Fruit fly (Drosophila melanogaster) whole organism, wandering third instar larva: ENCODE results near the gene CG13806.

Experiments used
- CG32264 ChIP-seq: fragments of 200-800 bp; sonication (Bioruptor generic); optimal IDR thresholded peaks from 2 replicates; lab custom pipeline; 2016; ENCODE audit warnings: missing biosample characterization, missing genetic modification characterization
- CrebA ChIP-seq: fragments of 200-800 bp; sonication (Bioruptor generic); optimal IDR thresholded peaks from 2 replicates; lab custom pipeline; 2016; ENCODE audit warnings: missing biosample characterization, mild to moderate bottlenecking, missing genetic modification characterization, borderline replicate concordance
- Dfd ChIP-seq: fragments of >200 bp; optimal IDR thresholded peaks from 2 replicates; lab custom pipeline; 2017; ENCODE audit warnings: missing biosample characterization, missing genetic modification characterization
- Dif ChIP-seq: fragments of 200-275, 200-300 bp; sonication (Bioruptor generic); optimal IDR thresholded peaks from 2 replicates; lab custom pipeline; 2018; ENCODE audit warnings: missing biosample characterization, missing genetic modification characterization; ENCODE audit not compliant: partially characterized antibody
- HLH106 ChIP-seq: fragments of 200-800 bp; optimal IDR thresholded peaks from 3 replicates; lab custom pipeline; 2019; ENCODE audit warnings: missing biosample characterization, mild to moderate bottlenecking, missing genetic modification characterization, moderate library complexity
- Hr78 ChIP-seq: fragments of >200 bp; optimal IDR thresholded peaks from 2 replicates; lab custom pipeline; 2017; ENCODE audit warnings: missing biosample characterization, missing genetic modification characterization
- Hr83 ChIP-seq: fragments of 200-300 bp; sonication (Bioruptor generic); optimal IDR thresholded peaks from 2 replicates; lab custom pipeline; 2016; ENCODE audit warnings: missing biosample characterization, mild to moderate bottlenecking, missing genetic modification characterization, moderate library complexity; ENCODE audit not compliant: poor library complexity, severe bottlenecking
- Myc ChIP-seq: fragments of >200 bp; optimal IDR thresholded peaks from 2 replicates; lab custom pipeline; 2017
- N ChIP-seq: fragments of >200 bp; optimal IDR thresholded peaks from 2 replicates; lab custom pipeline; 2018; ENCODE audit warnings: missing biosample characterization, missing external identifiers, missing genetic modification characterization
- Rel ChIP-seq, 2 experiments: fragments of 200-800 bp; sonication (Bioruptor generic) in 1 of 2; optimal IDR thresholded peaks; 2 replicates in 1 of 2; 3 replicates in 1 of 2; lab custom pipeline; 2016 to 2019; ENCODE audit warnings: mild to moderate bottlenecking in 2 of 2, missing biosample characterization in 2 of 2, missing genetic modification characterization in 2 of 2, moderate library complexity in 1 of 2
- Sp1 ChIP-seq: fragments of 200-800 bp; sonication (Bioruptor generic); optimal IDR thresholded peaks from 3 replicates; lab custom pipeline; 2019; ENCODE audit warnings: missing biosample characterization, mild to moderate bottlenecking, missing genetic modification characterization, moderate library complexity
- br ChIP-seq: fragments of 200-800 bp; sonication (Bioruptor generic); optimal IDR thresholded peaks from 2 replicates; lab custom pipeline; 2016; ENCODE audit warnings: missing biosample characterization, missing genetic modification characterization
- brk ChIP-seq: fragments of 200-800 bp; sonication (Bioruptor generic); optimal IDR thresholded peaks from 2 replicates; lab custom pipeline; 2016; ENCODE audit warnings: missing biosample characterization, mild to moderate bottlenecking, missing genetic modification characterization
- dl ChIP-seq, 2 experiments: fragments of 175-275, 200-275 bp in 1 of 2; fragments of 200-275 bp in 1 of 2; sonication (Bioruptor generic); optimal IDR thresholded peaks; lab custom pipeline; 2018; ENCODE audit warnings: mild to moderate bottlenecking in 2 of 2, missing biosample characterization in 2 of 2, missing genetic modification characterization in 2 of 2, moderate library complexity in 2 of 2; ENCODE audit not compliant: partially characterized antibody in 2 of 2, insufficient read depth in 1 of 2
- dmrt93B ChIP-seq: fragments of 200-800 bp; sonication (Bioruptor generic); optimal IDR thresholded peaks from 2 replicates; lab custom pipeline; 2018; ENCODE audit warnings: missing biosample characterization, mild to moderate bottlenecking, missing genetic modification characterization
- dsf ChIP-seq: sonication (Bioruptor generic); optimal IDR thresholded peaks from 2 replicates; lab custom pipeline; 2016; ENCODE audit warnings: missing biosample characterization, missing genetic modification characterization, borderline replicate concordance
- foxo ChIP-seq, 2 experiments: fragments of 200-800 bp; sonication (Bioruptor generic); optimal IDR thresholded peaks; 2 replicates in 1 of 2; 3 replicates in 1 of 2; lab custom pipeline; 2016 to 2017; ENCODE audit warnings: missing biosample characterization in 2 of 2, missing genetic modification characterization in 2 of 2
- fru ChIP-seq: fragments of 200-800 bp; sonication (Bioruptor generic); optimal IDR thresholded peaks from 3 replicates; lab custom pipeline; 2016; ENCODE audit warnings: missing biosample characterization, mild to moderate bottlenecking, missing genetic modification characterization
- h ChIP-seq: fragments of 200-800 bp; sonication (Bioruptor generic); optimal IDR thresholded peaks from 3 replicates; lab custom pipeline; 2016; ENCODE audit warnings: missing biosample characterization, mild to moderate bottlenecking, missing genetic modification characterization
- psq ChIP-seq: fragments of 200-800 bp; sonication (Bioruptor generic); optimal IDR thresholded peaks from 3 replicates; lab custom pipeline; 2017; ENCODE audit warnings: missing biosample characterization, mild to moderate bottlenecking, missing genetic modification characterization, moderate library complexity
- rgr ChIP-seq: fragments of 200-800 bp; sonication (Bioruptor generic); optimal IDR thresholded peaks from 3 replicates; lab custom pipeline; 2016; ENCODE audit warnings: missing biosample characterization, mild to moderate bottlenecking, missing genetic modification characterization
- sage ChIP-seq: fragments of 200-800 bp; sonication (Bioruptor generic); optimal IDR thresholded peaks from 2 replicates; lab custom pipeline; 2016; ENCODE audit warnings: missing biosample characterization, mild to moderate bottlenecking, missing genetic modification characterization
- sv ChIP-seq: fragments of 200-800 bp; sonication (Bioruptor generic); optimal IDR thresholded peaks from 3 replicates; lab custom pipeline; 2016; ENCODE audit warnings: missing biosample characterization, missing genetic modification characterization
- tai ChIP-seq: sonication (Bioruptor generic); optimal IDR thresholded peaks from 2 replicates; lab custom pipeline; 2016; ENCODE audit warnings: missing biosample characterization, missing genetic modification characterization
- usp ChIP-seq: fragments of >200 bp; optimal IDR thresholded peaks from 2 replicates; lab custom pipeline; 2017; ENCODE audit warnings: missing biosample characterization, missing genetic modification characterization

CG13806 gene

DNA sequence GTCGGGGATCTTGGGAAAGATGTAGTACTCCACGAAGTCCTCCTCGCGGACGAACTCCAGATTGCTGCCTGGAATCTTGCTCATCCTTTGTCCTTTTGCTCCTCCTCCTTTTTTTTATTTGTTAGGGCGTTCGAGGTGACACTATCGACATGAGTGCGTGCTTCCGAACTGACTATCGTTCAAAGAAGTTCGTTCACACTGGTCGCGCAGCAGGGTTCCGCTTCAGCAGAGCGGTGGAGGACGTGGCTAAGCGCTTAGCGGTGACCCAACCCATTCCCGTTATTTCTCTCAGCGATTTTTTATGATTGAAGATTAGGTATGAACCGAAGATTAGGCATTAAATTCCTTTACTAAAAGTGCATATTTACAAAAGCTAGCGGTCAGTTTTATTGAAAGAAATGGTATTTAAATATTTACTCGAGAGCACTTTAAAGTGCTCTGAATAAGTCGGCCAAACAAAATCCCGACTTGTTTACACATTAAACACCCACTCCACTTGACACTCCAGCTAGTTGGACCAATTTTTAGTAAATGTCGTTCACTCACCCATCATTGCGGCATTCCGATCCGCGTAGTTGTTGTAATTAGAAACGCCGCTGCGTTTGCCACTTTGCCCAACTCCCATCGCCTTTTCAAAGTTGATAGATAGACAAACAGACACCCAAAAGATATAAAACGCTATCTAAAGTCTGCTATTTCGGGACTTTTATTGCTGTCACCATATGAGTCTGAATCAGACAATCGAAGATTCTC lies at the start of gene CG13806, which contains the start of gene ecd:
Gene CG13806, plus strand, starts transcription at position 703 of the 753 bp plus-strand sequence.
Gene ecd, minus strand, starts transcription at position 166 of the 753 bp plus-strand sequence.
- TF ChIP-seq dmrt93B (GFP tag; lab: Kevin White, UChicago) (no peak), dsf (GFP tag; lab: Kevin White, UChicago) (no peak), Hr83 (GFP tag; lab: Kevin White, UChicago) (peak; percentile 21), Sp1 (GFP tag; lab: Kevin White, UChicago) (peak; percentile 0), Dfd (GFP tag; lab: Kevin White, UChicago) (no peak), Myc (lab: Kevin White, UChicago) (peak; percentile 65), rgr (peak; percentile 24), CG32264 (GFP tag; lab: Kevin White, UChicago) (no peak), dl (GFP tag; optimal IDR thresholded peaks at IDR 0.05; lab: Kevin White, UChicago; ENCODE audit: insufficient read depth in 1 of 2, partially characterized antibody in 2 of 2) (no peak), HLH106 (no peak), brk (no peak), tai (GFP tag; lab: Kevin White, UChicago) (no peak), CrebA (GFP tag; lab: Kevin White, UChicago) (no peak), psq (GFP tag; lab: Kevin White, UChicago) (no peak), Hr78 (no peak), h (GFP tag; lab: Kevin White, UChicago) (peak; percentile 8), foxo (GFP tag; optimal IDR thresholded peaks at IDR 0.05; lab: Kevin White, UChicago) (peak in 1 of 2 experiments; percentile 12), sage (GFP tag; lab: Kevin White, UChicago) (no peak), N (no peak)

- TF ChIP-seq fru (GFP tag; lab: Kevin White, UChicago), result no peak
- TF ChIP-seq br, result no peak
- no peak for TF ChIP-seq Hr83 (GFP tag; lab: Kevin White, UChicago)
- TF ChIP-seq Myc (lab: Kevin White, UChicago), result peak; percentile 46
- TF ChIP-seq usp (GFP tag; lab: Kevin White, UChicago), result no peak
These were observed 37.6 kb upstream of the CG13806 start for dm6 chr3L:2228367-2229171.

DNA sequence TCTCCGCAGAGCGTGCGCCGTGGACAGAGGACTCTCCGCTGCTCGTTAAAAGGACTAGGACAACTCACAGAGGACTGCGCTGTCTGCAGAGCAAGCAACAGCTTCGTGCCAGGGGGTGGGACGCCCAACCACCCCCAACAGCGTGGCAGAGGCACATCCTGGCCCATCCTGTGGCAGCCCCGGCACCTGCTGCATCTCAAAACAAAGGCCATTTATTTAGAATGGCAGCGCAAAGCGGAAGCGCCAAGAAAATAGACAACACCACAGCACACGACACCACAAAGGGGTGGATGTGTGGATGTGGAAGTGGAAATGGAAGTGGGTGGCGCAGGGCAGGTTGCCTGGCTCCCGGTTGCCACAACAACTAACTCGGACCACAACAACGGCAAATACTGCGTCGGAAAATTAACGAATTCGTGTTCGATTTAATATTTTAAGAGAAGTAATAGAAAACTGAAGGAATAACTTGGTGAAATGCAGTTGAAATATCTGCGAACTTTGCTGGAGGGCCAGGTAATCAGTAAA lies 37.0 kb upstream of the CG13806 start, which contains the start of gene Oseg2:
Gene Oseg2, plus strand, starts transcription at position 475 of the 525 bp plus-strand sequence.
- peak; percentile 25 for TF ChIP-seq Dif (GFP tag; lab: Kevin White, UChicago)
- TF ChIP-seq foxo (GFP tag; optimal IDR thresholded peaks at IDR 0.05; lab: Kevin White, UChicago), result no peak
- no peak for TF ChIP-seq N
- TF ChIP-seq dl (GFP tag; optimal IDR thresholded peaks at IDR 0.05; lab: Kevin White, UChicago; ENCODE audit: insufficient read depth in 1 of 2, partially characterized antibody in 2 of 2), result peak in 1 of 2 experiments; percentile 29
- no peak for TF ChIP-seq br

DNA sequence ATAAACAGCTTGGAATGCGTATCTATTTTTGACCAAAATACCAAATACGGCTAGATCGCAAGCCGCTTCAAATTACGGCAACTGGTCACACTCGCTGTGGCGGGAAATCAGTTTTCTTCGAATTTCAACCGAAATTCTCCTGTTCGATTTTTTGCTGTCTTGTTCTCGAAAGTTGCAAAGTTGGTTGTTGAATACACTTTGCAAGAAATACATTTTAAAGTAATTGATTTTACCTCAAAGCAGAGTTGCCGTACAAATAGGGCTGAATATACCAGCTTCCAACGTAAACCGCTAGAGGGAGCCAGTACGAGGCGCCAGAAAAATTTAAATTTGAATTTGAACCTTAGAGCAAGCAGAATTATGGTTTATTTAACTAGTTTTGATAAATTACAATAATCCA lies 29.2 kb upstream of the CG13806 start, which contains the start of gene CG9018:
Gene CG9018, minus strand, starts transcription at position 43 of the 400 bp plus-strand sequence.
- TF ChIP-seq sage (GFP tag; lab: Kevin White, UChicago) (no peak), Myc (lab: Kevin White, UChicago) (peak; percentile 62), Rel (GFP tag; optimal IDR thresholded peaks at IDR 0.05; lab: Kevin White, UChicago) (no peak), Rel (tag; optimal IDR thresholded peaks at IDR 0.05; lab: Kevin White, UChicago) (no peak), Hr78 (no peak), sv (no peak), foxo (GFP tag; optimal IDR thresholded peaks at IDR 0.05; lab: Kevin White, UChicago) (peak in 1 of 2 experiments; percentile 3), Hr83 (GFP tag; lab: Kevin White, UChicago) (peak; percentile 12)
